Fruit fly (Drosophila melanogaster) whole organism, pupa: ENCODE results near the gene CG42728.

Source experiments
- CG32121 ChIP-seq: fragments of 200-800 bp; sonication (Bioruptor generic); IDR thresholded peaks from 2 replicates; pipeline ENCODE4 v1.3.6; 2022; ENCODE audit warnings: missing biosample characterization, missing genetic modification characterization
- Pif1A ChIP-seq: fragments of 200-800 bp; sonication (Bioruptor generic); optimal IDR thresholded peaks from 3 replicates; lab custom pipeline; 2016; ENCODE audit warnings: missing biosample characterization, missing genetic modification characterization

dm6 chr3L:15527416-15527815, 580 bp downstream of the CG42728 start, which contains the start of gene CG42729:
- TF ChIP-seq Pif1A (GFP tag; lab: Kevin White, UChicago) (no peak), CG32121 (GFP tag; lab: Robert Waterston, UW) (no peak)
